Worm (Caenorhabditis elegans): ENCODE results near the gene fbxa-62.

fbxa-62 gene

ce11 chrIII:2227407-2227806 is at the start of gene fbxa-62:
TSS of gene fbxa-62 (plus strand) at chrIII:2227707.
- no peak for TF ChIP-seq unc-62 (GFP tag; optimal IDR thresholded peaks at IDR 0.05)

DNA sequence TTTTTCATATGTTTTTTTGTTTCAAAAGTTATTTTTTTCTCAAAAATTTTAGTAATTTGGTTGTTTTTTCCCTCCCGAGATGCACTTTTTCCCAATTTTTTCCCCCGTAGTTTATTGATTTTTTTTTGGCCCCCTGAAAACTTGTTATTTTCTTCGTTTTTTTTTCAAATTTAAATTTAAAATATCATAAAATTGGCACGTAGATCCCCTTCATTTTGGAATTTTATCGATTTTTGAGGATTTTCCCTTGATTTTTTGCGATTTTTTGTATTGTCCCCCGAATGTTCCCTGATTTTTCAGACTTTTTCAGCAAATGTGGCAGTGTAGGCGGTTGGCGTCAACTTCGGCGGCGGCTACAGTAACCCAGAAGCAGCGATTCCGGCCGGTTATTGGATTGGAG is 29.8 kb upstream of the fbxa-62 start, which contains the start of gene C39B5.6:
C39B5.6 (plus strand) TSS at position 301 of the 400 bp plus-strand sequence.
- TF ChIP-seq unc-62 (GFP tag; optimal IDR thresholded peaks at IDR 0.05) = no peak

DNA sequence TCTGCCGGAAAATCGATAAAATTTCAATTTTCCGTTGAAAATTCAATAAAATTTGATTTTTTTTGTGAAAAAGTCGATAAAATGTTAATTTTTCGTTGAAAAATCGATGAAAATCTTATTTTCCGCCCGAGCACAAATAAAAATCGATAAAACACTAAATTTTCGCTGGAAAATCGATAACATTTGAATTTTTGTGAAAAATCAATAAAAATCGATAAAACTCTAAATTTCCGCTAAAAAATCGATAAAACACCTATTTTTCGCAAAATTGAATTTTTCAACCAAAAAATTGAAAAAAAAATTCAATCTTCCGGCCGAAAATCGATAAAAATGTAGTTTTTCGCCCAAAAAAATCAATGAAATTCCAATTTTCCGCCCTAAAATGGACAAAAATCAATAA is 22.4 kb upstream of the fbxa-62 start:
- no peak for TF ChIP-seq unc-62 (GFP tag; optimal IDR thresholded peaks at IDR 0.05)

- TF ChIP-seq unc-62 (GFP tag; optimal IDR thresholded peaks at IDR 0.05) = no peak
Observed at ce11 chrIII:2207864-2208263, 19.6 kb upstream of the fbxa-62 start, which contains the start of gene C39B5.5. TSS of gene C39B5.5 (plus strand) at chrIII:2208164.

- TF ChIP-seq unc-62 (GFP tag; optimal IDR thresholded peaks at IDR 0.05) = no peak
Observed at ce11 chrIII:2210601-2211000, 16.9 kb upstream of the fbxa-62 start.

ce11 chrIII:2211120-2211519 is 16.4 kb upstream of the fbxa-62 start, which contains the start of gene C39B5.14:
TSS of gene C39B5.14 (plus strand) at chrIII:2211420.
- TF ChIP-seq unc-62 (GFP tag; optimal IDR thresholded peaks at IDR 0.05) = no peak

- TF ChIP-seq unc-62 (GFP tag; optimal IDR thresholded peaks at IDR 0.05) = no peak
Observed at ce11 chrIII:2212343-2212742, 15.2 kb upstream of the fbxa-62 start.

DNA sequence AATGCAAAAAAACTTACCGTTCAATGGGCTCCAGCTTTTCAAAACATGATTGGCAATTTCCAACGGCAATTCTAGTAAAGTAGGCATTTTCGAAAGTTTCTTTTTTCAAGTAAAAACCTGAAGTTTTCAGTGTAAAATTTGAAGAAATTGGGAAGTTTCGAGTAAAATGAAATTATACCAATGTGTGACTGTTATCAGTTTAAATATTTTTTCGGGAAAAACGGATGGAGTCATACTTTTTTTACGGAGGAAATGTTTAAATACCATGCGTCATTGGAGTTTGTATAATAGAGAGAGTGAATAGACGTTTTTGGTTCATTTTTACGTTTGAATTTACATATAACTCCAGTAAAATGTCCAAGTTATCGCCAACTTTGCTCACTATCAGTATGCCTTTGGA is 8.1 kb upstream of the fbxa-62 start, which contains the start of gene fbxa-12:
fbxa-12 (plus strand) TSS at position 301 of the 400 bp plus-strand sequence.
- TF ChIP-seq unc-62 (GFP tag; optimal IDR thresholded peaks at IDR 0.05) = no peak

ce11 chrIII:2223932-2224331 is 3.6 kb upstream of the fbxa-62 start, which contains the start of gene srd-65:
TSS of gene srd-65 (minus strand) at chrIII:2224032.
- TF ChIP-seq unc-62 (GFP tag; optimal IDR thresholded peaks at IDR 0.05) = no peak

DNA sequence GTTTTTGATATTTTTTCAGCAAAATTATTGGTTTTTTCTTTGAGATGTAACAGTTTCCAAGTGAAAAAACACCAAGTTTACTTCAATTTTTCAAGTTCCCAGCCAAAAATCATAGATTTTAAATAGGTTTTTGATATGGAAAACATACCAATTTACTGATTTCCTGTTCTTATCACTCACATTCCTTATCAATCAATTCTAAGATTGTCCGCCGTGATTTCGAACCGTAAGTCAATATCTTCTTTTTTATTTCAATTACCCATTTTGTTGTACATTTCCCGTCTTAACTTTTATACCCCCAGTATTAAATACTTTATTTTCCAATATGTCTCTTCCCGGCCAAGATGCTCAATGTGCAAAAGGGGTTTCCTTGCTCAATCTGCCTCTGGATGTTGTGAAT is 3.0 kb upstream of the fbxa-62 start, which contains the start of gene fbxa-38:
fbxa-38 (plus strand) TSS at position 195 of the 400 bp plus-strand sequence.
- TF ChIP-seq unc-62 (GFP tag; optimal IDR thresholded peaks at IDR 0.05) = no peak

DNA sequence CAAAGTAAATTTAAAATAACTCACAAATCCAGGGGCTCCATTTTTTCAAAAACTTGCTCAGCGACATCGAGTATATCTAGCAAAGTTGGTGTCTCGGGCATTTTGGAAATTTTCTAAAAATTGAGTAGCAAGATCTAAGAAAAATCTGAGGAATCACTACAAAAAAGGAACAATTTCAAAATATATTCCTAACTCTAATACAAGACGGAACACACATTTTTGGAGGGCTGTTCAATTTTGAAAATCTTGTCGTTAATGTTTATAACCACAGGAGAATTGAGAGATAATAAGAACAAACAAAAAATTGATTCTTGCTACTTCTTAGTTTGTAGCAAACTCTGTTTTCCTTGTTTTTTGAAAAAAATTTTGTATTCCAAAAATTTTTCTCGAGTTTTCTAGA is 4.9 kb downstream of the fbxa-62 start, which contains the start of gene fbxa-47:
fbxa-47 (minus strand) TSS at position 101 of the 400 bp plus-strand sequence.
- TF ChIP-seq unc-62 (GFP tag; optimal IDR thresholded peaks at IDR 0.05) = no peak

ce11 chrIII:2233399-2233798 is 5.9 kb downstream of the fbxa-62 start:
- TF ChIP-seq unc-62 (GFP tag; optimal IDR thresholded peaks at IDR 0.05) = no peak

ce11 chrIII:2234192-2234934 is 6.9 kb downstream of the fbxa-62 start, which contains the start of gene C39B5.2:
TSS of gene C39B5.2 (plus strand) at chrIII:2234884.
- no peak for TF ChIP-seq unc-62 (GFP tag; optimal IDR thresholded peaks at IDR 0.05)

ce11 chrIII:2239587-2240144 is 12.2 kb downstream of the fbxa-62 start, which contains the start of gene C39B5.10:
TSS of gene C39B5.10 (minus strand) at chrIII:2239637.
- TF ChIP-seq unc-62 (GFP tag; optimal IDR thresholded peaks at IDR 0.05) = no peak

- no peak for TF ChIP-seq unc-62 (GFP tag; optimal IDR thresholded peaks at IDR 0.05)
Observed at ce11 chrIII:2240471-2240870, 13.0 kb downstream of the fbxa-62 start, which contains the start of gene srz-56. TSS of gene srz-56 (plus strand) at chrIII:2240771.

ce11 chrIII:2243617-2244016 is 16.1 kb downstream of the fbxa-62 start:
- TF ChIP-seq unc-62 (GFP tag; optimal IDR thresholded peaks at IDR 0.05) = no peak

- no peak for TF ChIP-seq unc-62 (GFP tag; optimal IDR thresholded peaks at IDR 0.05)
Observed at ce11 chrIII:2245727-2246126, 18.2 kb downstream of the fbxa-62 start, which contains the start of gene srd-67. TSS of gene srd-67 (minus strand) at chrIII:2245827.
